Fruit fly (Drosophila melanogaster) whole organism, prepupa: ENCODE measurements around the gene CG9393.
A peak's percentile ranks its signal among the peaks of the same experiment; 100 is the strongest.

ENCODE experiments used
- Blimp-1 ChIP-seq: fragments of 200-800 bp; sonication (Bioruptor generic); optimal IDR thresholded peaks from 3 replicates; lab custom pipeline; 2017; ENCODE audit warnings: missing biosample characterization, missing genetic modification characterization, mild to moderate bottlenecking, moderate library complexity, missing genetic modification reagents
- CG10669 ChIP-seq: fragments of 200-800 bp; sonication (Bioruptor generic); optimal IDR thresholded peaks from 3 replicates; lab custom pipeline; 2018; ENCODE audit warnings: missing biosample characterization, mild to moderate bottlenecking, missing genetic modification characterization, moderate library complexity
- CG11294 ChIP-seq: fragments of 200-800 bp; sonication (Bioruptor generic); IDR thresholded peaks from 2 replicates; pipeline ENCODE4 v1.3.6; 2022; ENCODE audit warnings: missing biosample characterization, missing genetic modification characterization
- CG11762 ChIP-seq: fragments of 200-800 bp; sonication (Bioruptor generic); optimal IDR thresholded peaks from 3 replicates; lab custom pipeline; 2016; ENCODE audit warnings: missing biosample characterization, missing genetic modification characterization; ENCODE audit not compliant: insufficient read depth
- CG11902 ChIP-seq: fragments of 200-800 bp; sonication (Bioruptor generic); optimal IDR thresholded peaks from 3 replicates; lab custom pipeline; 2016; ENCODE audit warnings: missing biosample characterization, missing genetic modification characterization
- CG15336 ChIP-seq: fragments of 200-800 bp; sonication (Bioruptor generic); IDR thresholded peaks from 2 replicates; pipeline ENCODE4 v1.3.6; 2022; ENCODE audit warnings: missing biosample characterization, missing genetic modification characterization
- CG1621 ChIP-seq: fragments of 200-800 bp; sonication (Bioruptor generic); optimal IDR thresholded peaks from 3 replicates; lab custom pipeline; 2018; ENCODE audit warnings: missing biosample characterization, mild to moderate bottlenecking, missing genetic modification characterization
- CG16779 ChIP-seq: fragments of 200-800 bp; sonication (Bioruptor generic); optimal IDR thresholded peaks from 3 replicates; lab custom pipeline; 2017; ENCODE audit warnings: missing biosample characterization, mild to moderate bottlenecking, missing genetic modification characterization
- CG3032 ChIP-seq: fragments of 200-800 bp; optimal IDR thresholded peaks from 2 replicates; lab custom pipeline; 2019; ENCODE audit warnings: missing biosample characterization, mild to moderate bottlenecking, missing genetic modification characterization, moderate library complexity
- CG31627 ChIP-seq: fragments of 200-800 bp; sonication (Bioruptor generic); optimal IDR thresholded peaks from 3 replicates; lab custom pipeline; 2016; ENCODE audit warnings: missing biosample characterization, missing genetic modification characterization
- CG32006 ChIP-seq: fragments of 200-800 bp; sonication (Bioruptor generic); optimal IDR thresholded peaks from 3 replicates; lab custom pipeline; 2017; ENCODE audit warnings: missing biosample characterization, mild to moderate bottlenecking, missing genetic modification characterization
- CG34406 ChIP-seq: fragments of 200-800 bp; sonication (Bioruptor generic); optimal IDR thresholded peaks from 3 replicates; lab custom pipeline; 2016; ENCODE audit warnings: missing biosample characterization, missing genetic modification characterization
- CG3919 ChIP-seq: fragments of 200-800 bp; sonication (Bioruptor generic); optimal IDR thresholded peaks from 3 replicates; lab custom pipeline; 2016; ENCODE audit warnings: missing biosample characterization, missing genetic modification characterization
- CG4318 ChIP-seq: fragments of 200-800 bp; sonication (Bioruptor generic); optimal IDR thresholded peaks from 3 replicates; lab custom pipeline; 2017; ENCODE audit warnings: missing biosample characterization, mild to moderate bottlenecking, missing genetic modification characterization
- CG6163 ChIP-seq: fragments of 200-800 bp; sonication (Bioruptor generic); IDR thresholded peaks from 3 replicates; pipeline ENCODE4 v1.3.6; 2022; ENCODE audit warnings: missing biosample characterization, missing genetic modification characterization
- CG6276 ChIP-seq: fragments of 200-800 bp; sonication (Bioruptor generic); optimal IDR thresholded peaks from 2 replicates; lab custom pipeline; 2017; ENCODE audit warnings: missing biosample characterization, mild to moderate bottlenecking, missing genetic modification characterization
- CG6792 ChIP-seq: fragments of 200-800 bp; sonication (Bioruptor generic); optimal IDR thresholded peaks from 3 replicates; lab custom pipeline; 2016; ENCODE audit warnings: missing biosample characterization, missing genetic modification characterization
- CG6808 ChIP-seq: fragments of 200-800 bp; sonication (Bioruptor generic); optimal IDR thresholded peaks from 3 replicates; lab custom pipeline; 2017; ENCODE audit warnings: missing biosample characterization, missing genetic modification characterization, mild to moderate bottlenecking, moderate library complexity, missing genetic modification reagents
- CG6854 ChIP-seq: fragments of 200-800 bp; sonication (Bioruptor generic); optimal IDR thresholded peaks from 2 replicates; lab custom pipeline; 2017; ENCODE audit warnings: missing biosample characterization, mild to moderate bottlenecking, missing genetic modification characterization
- CG7368 ChIP-seq: fragments of 200-800 bp; sonication (Bioruptor generic); optimal IDR thresholded peaks from 3 replicates; lab custom pipeline; 2016; ENCODE audit warnings: missing biosample characterization, missing genetic modification characterization
- CG8119 ChIP-seq: fragments of 200-800 bp; sonication (Bioruptor generic); IDR thresholded peaks from 3 replicates; pipeline ENCODE4 v1.3.6; 2022; ENCODE audit warnings: missing biosample characterization, missing genetic modification characterization
- CG8632 ChIP-seq: fragments of 200-800 bp; sonication (Bioruptor generic); optimal IDR thresholded peaks from 3 replicates; lab custom pipeline; 2016; ENCODE audit warnings: missing biosample characterization, missing genetic modification characterization
- CG9139 ChIP-seq: fragments of 200-800 bp; sonication (Bioruptor generic); optimal IDR thresholded peaks from 3 replicates; lab custom pipeline; 2017; ENCODE audit warnings: missing biosample characterization, mild to moderate bottlenecking, missing genetic modification characterization
- Eip75B ChIP-seq: fragments of 200-800 bp; sonication (Bioruptor generic); optimal IDR thresholded peaks from 3 replicates; lab custom pipeline; 2016; ENCODE audit warnings: missing biosample characterization, missing genetic modification characterization
- Eip93F ChIP-seq: fragments of 200-800 bp; sonication (Bioruptor generic); optimal IDR thresholded peaks from 2 replicates; lab custom pipeline; 2016; ENCODE audit warnings: missing biosample characterization, mild to moderate bottlenecking, missing genetic modification characterization
- Ets21C ChIP-seq: fragments of 200-800 bp; sonication (Bioruptor generic); optimal IDR thresholded peaks from 3 replicates; lab custom pipeline; 2016; ENCODE audit warnings: missing biosample characterization, missing genetic modification characterization
- Gug ChIP-seq: fragments of 200-800 bp; sonication (Bioruptor generic); IDR thresholded peaks from 2 replicates; pipeline ENCODE4 v1.3.6; 2022; ENCODE audit warnings: missing biosample characterization, missing genetic modification characterization
- Hr38 ChIP-seq: sonication (Bioruptor generic); optimal IDR thresholded peaks from 2 replicates; lab custom pipeline; 2016; ENCODE audit warnings: missing biosample characterization, missing genetic modification characterization
- Hr4 ChIP-seq: fragments of 200-800 bp; sonication (Bioruptor generic); optimal IDR thresholded peaks from 3 replicates; lab custom pipeline; 2016; ENCODE audit warnings: missing biosample characterization, missing genetic modification characterization
- Lpt ChIP-seq: fragments of 200-800 bp; sonication (Bioruptor generic); optimal IDR thresholded peaks from 3 replicates; lab custom pipeline; 2016; ENCODE audit warnings: missing biosample characterization, missing genetic modification characterization
- Met ChIP-seq: fragments of 200-800 bp; sonication (Bioruptor generic); optimal IDR thresholded peaks from 3 replicates; lab custom pipeline; 2016; ENCODE audit warnings: missing biosample characterization, missing genetic modification characterization
- OdsH ChIP-seq: fragments of 200-800 bp; sonication (Bioruptor generic); optimal IDR thresholded peaks from 3 replicates; lab custom pipeline; 2016; ENCODE audit warnings: missing biosample characterization, missing genetic modification characterization
- Smox ChIP-seq: fragments of 200-800 bp; sonication (Bioruptor generic); optimal IDR thresholded peaks from 3 replicates; lab custom pipeline; 2016; ENCODE audit warnings: missing biosample characterization, missing genetic modification characterization
- Sox102F ChIP-seq: fragments of 200-800 bp; sonication (Bioruptor generic); optimal IDR thresholded peaks from 2 replicates; lab custom pipeline; 2016; ENCODE audit warnings: missing biosample characterization, mild to moderate bottlenecking, missing genetic modification characterization
- Sox14 ChIP-seq: fragments of 200-800 bp; sonication (Bioruptor generic); optimal IDR thresholded peaks from 3 replicates; lab custom pipeline; 2016; ENCODE audit warnings: missing biosample characterization, missing genetic modification characterization
- Sox15 ChIP-seq: fragments of 200-800 bp; sonication (Bioruptor generic); optimal IDR thresholded peaks from 3 replicates; lab custom pipeline; 2016; ENCODE audit warnings: missing biosample characterization, missing genetic modification characterization
- achi ChIP-seq: fragments of 200-800 bp; sonication (Bioruptor generic); optimal IDR thresholded peaks from 3 replicates; lab custom pipeline; 2016; ENCODE audit warnings: missing biosample characterization, missing genetic modification characterization
- acj6 ChIP-seq: fragments of 200-800 bp; sonication (Bioruptor generic); optimal IDR thresholded peaks from 3 replicates; lab custom pipeline; 2016; ENCODE audit warnings: missing biosample characterization, missing genetic modification characterization
- cyc ChIP-seq: fragments of 200-800 bp; sonication (Bioruptor generic); optimal IDR thresholded peaks from 3 replicates; lab custom pipeline; 2016; ENCODE audit warnings: missing biosample characterization, missing genetic modification characterization
- dac ChIP-seq: fragments of 200-800 bp; sonication (Bioruptor generic); optimal IDR thresholded peaks from 2 replicates; lab custom pipeline; 2017; ENCODE audit warnings: missing biosample characterization, mild to moderate bottlenecking, missing genetic modification characterization
- fd59A ChIP-seq: fragments of 200-800 bp; sonication (Bioruptor generic); optimal IDR thresholded peaks from 2 replicates; lab custom pipeline; 2017; ENCODE audit warnings: missing biosample characterization, mild to moderate bottlenecking, missing genetic modification characterization, missing genetic modification reagents
- fd85E ChIP-seq: fragments of 200-800 bp; sonication (Bioruptor generic); optimal IDR thresholded peaks from 3 replicates; lab custom pipeline; 2016; ENCODE audit warnings: missing biosample characterization, missing genetic modification characterization
- fkh ChIP-seq: fragments of 200-800 bp; sonication (Bioruptor generic); optimal IDR thresholded peaks from 3 replicates; lab custom pipeline; 2017; ENCODE audit warnings: missing biosample characterization, mild to moderate bottlenecking, missing genetic modification characterization, moderate library complexity
- lz ChIP-seq: fragments of 200-800 bp; sonication (Bioruptor generic); optimal IDR thresholded peaks from 3 replicates; lab custom pipeline; 2016; ENCODE audit warnings: missing biosample characterization, missing genetic modification characterization
- pdm3 ChIP-seq: fragments of 200-800 bp; sonication (Bioruptor generic); optimal IDR thresholded peaks from 3 replicates; lab custom pipeline; 2016; ENCODE audit warnings: missing biosample characterization, missing genetic modification characterization
- salr ChIP-seq, 2 experiments: fragments of 200-800 bp; sonication (Bioruptor generic); optimal IDR thresholded peaks; 3 replicates each; lab custom pipeline; 2016 to 2018; ENCODE audit warnings: missing biosample characterization in 2 of 2, missing genetic modification characterization in 2 of 2, mild to moderate bottlenecking in 1 of 2
- spab ChIP-seq: fragments of 200-800 bp; sonication (Bioruptor generic); optimal IDR thresholded peaks from 2 replicates; lab custom pipeline; 2017; ENCODE audit warnings: missing biosample characterization, mild to moderate bottlenecking, missing genetic modification characterization, missing genetic modification reagents
- ss ChIP-seq, 2 experiments: fragments of 200-800 bp; sonication (Bioruptor generic); optimal IDR thresholded peaks; 2 replicates in 1 of 2; 3 replicates in 1 of 2; lab custom pipeline; 2017 to 2018; ENCODE audit warnings: mild to moderate bottlenecking in 2 of 2, missing biosample characterization in 2 of 2, missing genetic modification characterization in 2 of 2, moderate library complexity in 1 of 2
- topi ChIP-seq: fragments of 200-800 bp; sonication (Bioruptor generic); optimal IDR thresholded peaks from 3 replicates; lab custom pipeline; 2016; ENCODE audit warnings: missing biosample characterization, missing genetic modification characterization
- vri ChIP-seq: fragments of 200-800 bp; sonication (Bioruptor generic); optimal IDR thresholded peaks from 3 replicates; lab custom pipeline; 2016; ENCODE audit warnings: missing biosample characterization, mild to moderate bottlenecking, missing genetic modification characterization

The CG9393 gene

dm6 chr3R:9593408-9594250 lies 30.2 kb upstream of the CG9393 start:
- TF ChIP-seq CG11762 (GFP tag; lab: Kevin White, UChicago) (peak; percentile 42), Eip75B (GFP tag; lab: Kevin White, UChicago) (peak; percentile 68), Sox15 (GFP tag; lab: Kevin White, UChicago) (no peak), CG11902 (GFP tag; lab: Kevin White, UChicago) (no peak), CG1621 (tag; lab: Kevin White, UChicago) (peak; percentile 40), fkh (GFP tag; lab: Kevin White, UChicago) (peak; percentile 39), CG16779 (tag; lab: Kevin White, UChicago) (peak; percentile 48), achi (peak; percentile 69), CG8632 (peak; percentile 51), topi (peak; percentile 4), fd59A (GFP tag; lab: Kevin White, UChicago) (peak; percentile 65), CG3919 (peak; percentile 78), salr (GFP tag; optimal IDR thresholded peaks at IDR 0.05; lab: Kevin White, UChicago) (peak; percentile 38 to 78), lz (GFP tag; lab: Kevin White, UChicago) (no peak), cyc (no peak), CG3032 (tag; lab: Kevin White, UChicago) (peak; percentile 90), spab (GFP tag; lab: Kevin White, UChicago) (peak; percentile 66), CG31627 (GFP tag; lab: Kevin White, UChicago) (no peak), CG9139 (GFP tag; lab: Kevin White, UChicago) (peak; percentile 29), CG10669 (peak; percentile 79), vri (no peak), CG15336 (peak; percentile 90), Eip93F (GFP tag; lab: Kevin White, UChicago) (no peak), Met (GFP tag; lab: Kevin White, UChicago) (no peak), Smox (GFP tag; lab: Kevin White, UChicago) (no peak), fd85E (GFP tag; lab: Kevin White, UChicago) (no peak), ss (GFP tag; optimal IDR thresholded peaks at IDR 0.05; lab: Kevin White, UChicago) (peak; percentile 48 to 69), OdsH (GFP tag; lab: Kevin White, UChicago) (peak; percentile 72), CG8119 (peak; percentile 85), CG6163 (peak; percentile 92), acj6 (GFP tag; lab: Kevin White, UChicago) (peak; percentile 45), Hr38 (GFP tag; lab: Kevin White, UChicago) (no peak), CG11294 (GFP tag; lab: Robert Waterston, UW) (peak; percentile 38; the same call in 1 of the 2 replicates), Gug (GFP tag; lab: Robert Waterston, UW) (peak; percentile 70), Sox102F (GFP tag; lab: Kevin White, UChicago) (no peak), dac (GFP tag; lab: Kevin White, UChicago) (no peak), CG6808 (peak; percentile 63), CG7368 (GFP tag; lab: Kevin White, UChicago) (peak; percentile 57), Sox14 (GFP tag; lab: Kevin White, UChicago) (peak; percentile 60), CG4318 (GFP tag; lab: Kevin White, UChicago) (no peak), Lpt (GFP tag; lab: Kevin White, UChicago) (peak; percentile 60), CG32006 (GFP tag; lab: Kevin White, UChicago) (peak; percentile 79), CG6792 (GFP tag; lab: Kevin White, UChicago) (peak; percentile 48), Ets21C (GFP tag; lab: Kevin White, UChicago) (no peak), CG34406 (peak; percentile 37), Blimp-1 (GFP tag; lab: Kevin White, UChicago) (no peak), pdm3 (peak; percentile 66), CG6854 (GFP tag; lab: Kevin White, UChicago) (no peak), Hr4 (GFP tag; lab: Kevin White, UChicago) (peak; percentile 76), CG6276 (GFP tag; lab: Kevin White, UChicago) (peak; percentile 45)
